Worm (Caenorhabditis elegans): Measurements from ENCODE around the gene F52D1.2.

DNA sequence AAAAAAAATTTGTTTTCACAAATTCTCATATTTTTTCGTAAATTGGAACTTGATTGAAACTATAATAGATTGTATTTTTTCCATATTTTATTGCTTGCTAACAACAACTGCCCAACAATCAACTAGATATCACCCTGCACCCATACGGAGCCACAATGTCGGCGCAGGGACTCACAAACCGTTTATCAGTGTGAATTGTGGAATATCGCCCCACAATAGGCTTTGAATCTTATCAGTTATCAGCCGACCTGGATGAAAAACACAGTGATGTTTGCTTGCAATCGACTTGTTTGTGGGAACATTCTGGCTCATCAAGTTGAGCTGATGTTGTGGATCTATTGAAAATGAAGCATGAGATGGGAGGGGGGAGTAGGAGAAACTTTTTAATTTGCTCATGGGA, 11.0 kb downstream of the F52D1.2 start:
- TF ChIP-seq F10B5.3 (tag; optimal IDR thresholded peaks at IDR 0.05) (no peak), nhr-237 (tag; optimal IDR thresholded peaks at IDR 0.05) (no peak), cey-2 (tag; optimal IDR thresholded peaks at IDR 0.05; ENCODE audit: borderline replicate concordance, insufficient read depth) (no peak), spr-1 (tag; optimal IDR thresholded peaks at IDR 0.05) (no peak), fos-1 (tag; optimal IDR thresholded peaks at IDR 0.05) (no peak), dmd-9 (GFP tag; IDR thresholded peaks at IDR 0.05) (no peak), zag-1 (tag; optimal IDR thresholded peaks at IDR 0.05) (no peak), nhr-77 (tag; optimal IDR thresholded peaks at IDR 0.05) (no peak), ces-1 (GFP tag; optimal IDR thresholded peaks at IDR 0.05) (no peak), ama-1 (optimal IDR thresholded peaks at IDR 0.05) (no peak)
